Fruit fly (Drosophila melanogaster) whole organism, embryonic: ENCODE results near the gene Tengl3.

Experiments
- Aef1 ChIP-seq: fragments of 200-800 bp; sonication (Bioruptor generic); IDR thresholded peaks from 3 replicates; pipeline ENCODE4 v1.3.6; 2022; ENCODE audit warnings: missing biosample characterization, missing genetic modification characterization
- BEAF-32 ChIP-seq: fragments of 200-800 bp; sonication (Bioruptor generic); optimal IDR thresholded peaks from 3 replicates; lab custom pipeline; 2017; ENCODE audit warnings: missing biosample characterization, missing genetic modification characterization, mild to moderate bottlenecking, moderate library complexity, missing genetic modification reagents
- Bteb2 ChIP-seq: fragments of 200-800 bp; sonication (Bioruptor generic); optimal IDR thresholded peaks from 2 replicates; lab custom pipeline; 2016; ENCODE audit warnings: missing biosample characterization, missing genetic modification characterization
- C15 ChIP-seq: fragments of 200-800 bp; sonication (Bioruptor generic); IDR thresholded peaks from 3 replicates; pipeline ENCODE4 v1.3.6; 2022; ENCODE audit warnings: missing biosample characterization, missing genetic modification characterization
- CG10267 ChIP-seq: fragments of 200-800 bp; sonication (Bioruptor generic); optimal IDR thresholded peaks from 2 replicates; lab custom pipeline; 2018; ENCODE audit warnings: missing biosample characterization, mild to moderate bottlenecking, missing genetic modification characterization, moderate library complexity
- CG11093 ChIP-seq: fragments of 200-800 bp; sonication (Bioruptor generic); IDR thresholded peaks from 3 replicates; pipeline ENCODE4 v1.3.6; 2022; ENCODE audit warnings: missing biosample characterization, missing genetic modification characterization
- CG14014 ChIP-seq: fragments of 200-800 bp; sonication (Bioruptor generic); IDR thresholded peaks from 2 replicates; pipeline ENCODE4 v1.3.6; 2022; ENCODE audit warnings: missing biosample characterization, missing genetic modification characterization
- CG15601 ChIP-seq: fragments of 200-800 bp; sonication (Bioruptor generic); optimal IDR thresholded peaks from 3 replicates; lab custom pipeline; 2019; ENCODE audit warnings: missing biosample characterization, mild to moderate bottlenecking, missing genetic modification characterization, moderate library complexity
- CG1602 ChIP-seq: fragments of 200-800 bp; sonication (Bioruptor generic); optimal IDR thresholded peaks from 3 replicates; lab custom pipeline; 2016; ENCODE audit warnings: missing biosample characterization, missing genetic modification characterization
- CG17186 ChIP-seq: fragments of 200-800 bp; sonication (Bioruptor generic); optimal IDR thresholded peaks from 3 replicates; lab custom pipeline; 2017; ENCODE audit warnings: missing biosample characterization, missing genetic modification reagents, missing genetic modification characterization
- CG2120 ChIP-seq: fragments of 200-800 bp; sonication (Bioruptor generic); optimal IDR thresholded peaks from 3 replicates; lab custom pipeline; 2016; ENCODE audit warnings: missing biosample characterization, missing genetic modification characterization
- CG2712 ChIP-seq: fragments of 200-800 bp; optimal IDR thresholded peaks from 3 replicates; lab custom pipeline; 2019; ENCODE audit warnings: missing biosample characterization, mild to moderate bottlenecking, missing genetic modification characterization, moderate library complexity
- CG2875 ChIP-seq: fragments of 200-800 bp; sonication (Bioruptor generic); optimal IDR thresholded peaks from 2 replicates; lab custom pipeline; 2017; ENCODE audit warnings: missing biosample characterization, mild to moderate bottlenecking, missing genetic modification characterization, missing genetic modification reagents
- CG30431 ChIP-seq: fragments of 200-800 bp; sonication (Bioruptor generic); optimal IDR thresholded peaks from 2 replicates; lab custom pipeline; 2017; ENCODE audit warnings: missing biosample characterization, missing genetic modification characterization
- CG7745 ChIP-seq: fragments of 200-800 bp; sonication (Bioruptor generic); optimal IDR thresholded peaks from 2 replicates; lab custom pipeline; 2018; ENCODE audit warnings: missing biosample characterization, mild to moderate bottlenecking, missing genetic modification characterization, moderate library complexity
- CG7928 ChIP-seq: fragments of 200-800 bp; sonication (Bioruptor generic); optimal IDR thresholded peaks from 2 replicates; lab custom pipeline; 2017; ENCODE audit warnings: missing biosample characterization, mild to moderate bottlenecking, missing genetic modification characterization
- CG7987 ChIP-seq: fragments of 200-800 bp; sonication (Bioruptor generic); optimal IDR thresholded peaks from 2 replicates; lab custom pipeline; 2018; ENCODE audit warnings: missing biosample characterization, mild to moderate bottlenecking, missing genetic modification characterization, moderate library complexity
- CG9215 ChIP-seq: fragments of 200-800 bp; sonication (Bioruptor generic); IDR thresholded peaks from 2 replicates; pipeline ENCODE4 v1.3.6; 2022; ENCODE audit warnings: missing biosample characterization, missing genetic modification characterization
- CG9817 ChIP-seq: fragments of 200-800 bp; sonication (Bioruptor generic); optimal IDR thresholded peaks from 2 replicates; lab custom pipeline; 2018; ENCODE audit warnings: missing biosample characterization, mild to moderate bottlenecking, missing genetic modification characterization, moderate library complexity
- D19B ChIP-seq: fragments of 200-800 bp; sonication (Bioruptor generic); optimal IDR thresholded peaks from 2 replicates; lab custom pipeline; 2017; ENCODE audit warnings: missing biosample characterization, mild to moderate bottlenecking, missing genetic modification characterization
- Dp ChIP-seq: fragments of 200-800 bp; sonication (Bioruptor generic); optimal IDR thresholded peaks from 2 replicates; lab custom pipeline; 2018; ENCODE audit warnings: missing biosample characterization, mild to moderate bottlenecking, missing genetic modification characterization, moderate library complexity
- E2f2 ChIP-seq: fragments of 200-800 bp; sonication (Bioruptor generic); IDR thresholded peaks from 2 replicates; pipeline ENCODE4 v1.3.6; 2022; ENCODE audit warnings: missing biosample characterization, missing genetic modification characterization
- Fer1 ChIP-seq: fragments of 200-800 bp; sonication (Bioruptor generic); optimal IDR thresholded peaks from 2 replicates; lab custom pipeline; 2017; ENCODE audit warnings: missing biosample characterization, mild to moderate bottlenecking, missing genetic modification characterization
- Hr3 ChIP-seq: fragments of 200-800 bp; sonication (Bioruptor generic); optimal IDR thresholded peaks from 3 replicates; lab custom pipeline; 2016; ENCODE audit warnings: missing biosample characterization, missing genetic modification characterization
- MBD-R2 ChIP-seq: fragments of 200-800 bp; sonication (Bioruptor generic); IDR thresholded peaks from 2 replicates; pipeline ENCODE4 v1.3.6; 2022; ENCODE audit warnings: missing biosample characterization, missing genetic modification characterization
- MESR4 ChIP-seq: fragments of 200-800 bp; sonication (Bioruptor generic); optimal IDR thresholded peaks from 2 replicates; lab custom pipeline; 2018; ENCODE audit warnings: missing biosample characterization, mild to moderate bottlenecking, missing genetic modification characterization, moderate library complexity
- Med ChIP-seq: fragments of 200-800 bp; sonication (Bioruptor generic); peaks from one replicate; lab custom pipeline; 2016; ENCODE audit warnings: missing biosample characterization, missing genetic modification characterization, mild to moderate bottlenecking, inconsistent platforms, moderate library complexity
- Meics ChIP-seq: fragments of 200-800 bp; sonication (Bioruptor generic); optimal IDR thresholded peaks from 2 replicates; lab custom pipeline; 2017; ENCODE audit warnings: missing biosample characterization, mild to moderate bottlenecking, missing genetic modification characterization
- Mes4 ChIP-seq: fragments of 200-800 bp; sonication (Bioruptor generic); optimal IDR thresholded peaks from 2 replicates; lab custom pipeline; 2016; ENCODE audit warnings: missing biosample characterization, missing genetic modification characterization
- amos ChIP-seq: fragments of 200-800 bp; sonication (Bioruptor generic); IDR thresholded peaks from 2 replicates; pipeline ENCODE4 v1.3.6; 2022; ENCODE audit warnings: missing biosample characterization, missing genetic modification characterization; ENCODE audit not compliant: partially characterized antibody
- aop ChIP-seq: fragments of 200-800 bp; sonication (Bioruptor generic); IDR thresholded peaks from 2 replicates; pipeline ENCODE4 v1.3.6; 2022; ENCODE audit warnings: missing biosample characterization, missing genetic modification characterization
- caup ChIP-seq: fragments of 200-800 bp; sonication (Bioruptor generic); optimal IDR thresholded peaks from 3 replicates; lab custom pipeline; 2017; ENCODE audit warnings: missing biosample characterization, mild to moderate bottlenecking, missing genetic modification characterization, moderate library complexity; ENCODE audit not compliant: severe bottlenecking
- chm ChIP-seq: fragments of 200-800 bp; sonication (Bioruptor generic); IDR thresholded peaks from 2 replicates; pipeline ENCODE4 v1.3.6; 2022; ENCODE audit warnings: missing biosample characterization, missing genetic modification characterization
- crol ChIP-seq: fragments of 200-800 bp; sonication (Bioruptor generic); IDR thresholded peaks from 2 replicates; pipeline ENCODE4 v1.3.6; 2022; ENCODE audit warnings: missing biosample characterization, missing genetic modification characterization
- en ChIP-seq: fragments of 200-800 bp; sonication (Bioruptor generic); optimal IDR thresholded peaks from 2 replicates; lab custom pipeline; 2016; ENCODE audit warnings: missing biosample characterization, missing genetic modification characterization
- esg ChIP-seq: fragments of 200-800 bp; sonication (Bioruptor generic); conservative IDR thresholded peaks from 2 replicates; pipeline ENCODE4 v1.3.6; 2022; ENCODE audit warnings: missing biosample characterization, missing genetic modification characterization
- fd96Cb ChIP-seq: fragments of 200-800 bp; sonication (Bioruptor generic); optimal IDR thresholded peaks from 2 replicates; lab custom pipeline; 2018; ENCODE audit warnings: missing biosample characterization, mild to moderate bottlenecking, missing genetic modification characterization, moderate library complexity
- fru ChIP-seq: fragments of >200 bp; optimal IDR thresholded peaks from 2 replicates; lab custom pipeline; 2017
- inv ChIP-seq: fragments of 200-800 bp; sonication (Bioruptor generic); IDR thresholded peaks from 2 replicates; pipeline ENCODE4 v1.3.6; 2022; ENCODE audit warnings: missing biosample characterization, missing genetic modification characterization; ENCODE audit not compliant: partially characterized antibody
- jumu ChIP-seq: fragments of 200-800 bp; sonication (Bioruptor generic); optimal IDR thresholded peaks from 3 replicates; lab custom pipeline; 2016; ENCODE audit warnings: missing biosample characterization, missing genetic modification characterization
- otp ChIP-seq: fragments of 200-800 bp; sonication (Bioruptor generic); IDR thresholded peaks from 3 replicates; pipeline ENCODE4, ENCODE4 v1.3.6; 2022; ENCODE audit warnings: missing biosample characterization, missing genetic modification characterization
- pho ChIP-seq: fragments of 200-800 bp; sonication (Bioruptor generic); optimal IDR thresholded peaks from 2 replicates; lab custom pipeline; 2016; ENCODE audit warnings: missing biosample characterization, missing genetic modification characterization
- schlank ChIP-seq: fragments of 200-800 bp; sonication (Bioruptor generic); optimal IDR thresholded peaks from 2 replicates; lab custom pipeline; 2018; ENCODE audit warnings: missing biosample characterization, mild to moderate bottlenecking, missing genetic modification characterization
- sqz ChIP-seq: fragments of 200-800 bp; sonication (Bioruptor generic); optimal IDR thresholded peaks from 3 replicates; lab custom pipeline; 2018; ENCODE audit warnings: missing biosample characterization, mild to moderate bottlenecking, missing genetic modification characterization
- tgo ChIP-seq: fragments of 200-800 bp; sonication (Bioruptor generic); IDR thresholded peaks from 3 replicates; pipeline ENCODE4 v1.3.6; 2022; ENCODE audit warnings: missing biosample characterization, missing genetic modification characterization
- toy ChIP-seq: fragments of 200-800 bp; sonication (Bioruptor generic); IDR thresholded peaks from 2 replicates; pipeline ENCODE4 v1.3.6; 2022; ENCODE audit warnings: missing biosample characterization, missing genetic modification characterization
- trh ChIP-seq: fragments of 200-800 bp; sonication (Bioruptor generic); optimal IDR thresholded peaks from 2 replicates; lab custom pipeline; 2016; ENCODE audit warnings: missing biosample characterization, missing genetic modification characterization
- vvl ChIP-seq: fragments of 200-800 bp; sonication (Bioruptor generic); IDR thresholded peaks from 2 replicates; pipeline ENCODE4 v1.3.6; 2022; ENCODE audit warnings: missing biosample characterization, missing genetic modification characterization
- zen2 ChIP-seq: fragments of 200-800 bp; sonication (Bioruptor generic); IDR thresholded peaks from 3 replicates; pipeline ENCODE4 v1.3.6; 2022; ENCODE audit warnings: missing biosample characterization, missing genetic modification characterization; ENCODE audit not compliant: partially characterized antibody

The Tengl3 gene

DNA sequence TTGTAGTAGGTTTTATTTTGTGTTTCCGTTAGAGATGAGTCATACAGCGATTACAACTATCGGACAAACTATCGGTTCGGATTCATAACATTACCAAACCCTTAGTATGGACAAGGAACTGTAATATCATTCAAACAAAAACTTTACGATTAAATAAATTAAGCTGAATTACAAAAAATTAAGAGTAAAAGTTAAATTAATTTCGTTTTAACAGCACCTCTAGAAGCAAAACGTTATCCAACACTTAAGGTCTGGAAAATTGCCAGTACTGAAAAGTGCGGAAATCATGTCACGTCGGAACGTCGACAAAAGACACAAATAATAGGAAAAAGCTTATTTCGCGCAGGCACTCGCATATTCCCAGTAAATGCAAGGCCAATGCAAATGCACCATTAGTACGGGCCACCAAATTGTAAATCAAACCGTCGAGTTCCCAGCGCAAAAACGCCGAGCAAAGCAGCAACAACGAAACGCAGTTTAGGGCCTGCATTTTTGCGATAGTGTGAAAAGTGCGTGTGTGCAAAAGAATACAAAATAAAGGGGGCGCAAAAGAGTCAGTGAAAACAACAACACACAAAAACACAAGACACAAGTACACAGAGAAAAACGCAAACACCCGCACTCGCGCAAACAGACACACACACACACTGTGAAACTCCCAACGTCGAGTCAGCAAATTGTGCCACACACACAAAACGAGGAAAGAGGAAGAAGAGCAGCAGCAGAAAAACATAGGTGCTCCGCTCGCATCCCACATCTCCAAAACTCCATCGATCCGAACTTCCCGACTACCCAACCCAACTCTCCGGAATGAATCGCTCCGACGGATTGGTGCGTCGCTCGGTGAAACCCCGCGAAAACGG is 11.6 kb downstream of the Tengl3 start, which contains the start of the genes CG15387 and sau (continued):
- TF ChIP-seq fd96Cb: peak; percentile 76
- peak; percentile 84 for TF ChIP-seq jumu
- peak; percentile 87 for TF ChIP-seq Fer1
- peak; percentile 89 for TF ChIP-seq CG2712 (tag; lab: Kevin White, UChicago)
- TF ChIP-seq CG17186 (GFP tag; lab: Kevin White, UChicago): peak; percentile 79
- TF ChIP-seq inv (GFP tag; lab: Robert Waterston, UW): peak; percentile 90
- peak; percentile 71 for TF ChIP-seq esg
- TF ChIP-seq C15 (GFP tag; lab: Robert Waterston, UW): peak; percentile 72; the same call in 1 of the 3 replicates
- peak; percentile 79 for TF ChIP-seq Aef1 (GFP tag; lab: Robert Waterston, UW)
- peak; percentile 63 for TF ChIP-seq CG7987 (GFP tag; lab: Kevin White, UChicago)
- peak; percentile 99 for TF ChIP-seq CG10267 (tag; lab: Kevin White, UChicago)
- peak; percentile 95 for TF ChIP-seq BEAF-32
- no peak for TF ChIP-seq CG7745 (tag; lab: Kevin White, UChicago)
- TF ChIP-seq trh: peak; percentile 41
- TF ChIP-seq aop (GFP tag; lab: Robert Waterston, UW): peak; percentile 61; the same call in 1 of the 2 replicates
- TF ChIP-seq CG2875 (GFP tag; lab: Kevin White, UChicago): peak; percentile 58
- TF ChIP-seq otp: peak; percentile 78
- peak; percentile 99 for TF ChIP-seq Med (GFP tag; lab: Kevin White, UChicago)
- peak; percentile 42 for TF ChIP-seq MESR4
- TF ChIP-seq zen2: peak; percentile 84; the same call in 2 of the 3 replicates
- TF ChIP-seq CG9817: peak; percentile 89
- peak; percentile 65; the same call in 1 of the 2 replicates for TF ChIP-seq toy
- TF ChIP-seq caup: peak; percentile 88
- TF ChIP-seq Meics (GFP tag; lab: Kevin White, UChicago): peak; percentile 86
- peak; percentile 54 for TF ChIP-seq CG7928 (GFP tag; lab: Kevin White, UChicago)
- TF ChIP-seq Mes4 (GFP tag; lab: Kevin White, UChicago): peak; percentile 85
- peak; percentile 82 for TF ChIP-seq chm
- TF ChIP-seq en (GFP tag; lab: Kevin White, UChicago): peak; percentile 77
- peak; percentile 72 for TF ChIP-seq CG15601 (tag; lab: Kevin White, UChicago)
- peak; percentile 50 for TF ChIP-seq CG30431 (GFP tag; lab: Kevin White, UChicago)
- TF ChIP-seq CG11093 (GFP tag; lab: Robert Waterston, UW): peak; percentile 72
- peak; percentile 91 for TF ChIP-seq CG1602 (GFP tag; lab: Kevin White, UChicago)
- peak; percentile 65 for TF ChIP-seq E2f2 (GFP tag; lab: Robert Waterston, UW)
- no peak for TF ChIP-seq fru (lab: Kevin White, UChicago)
- TF ChIP-seq Bteb2 (GFP tag; lab: Kevin White, UChicago): peak; percentile 91
- TF ChIP-seq vvl: peak; percentile 88
- peak; percentile 90 for TF ChIP-seq MBD-R2
- peak; percentile 86 for TF ChIP-seq tgo (GFP tag; lab: Robert Waterston, UW)
- peak; percentile 96 for TF ChIP-seq CG2120 (GFP tag; lab: Kevin White, UChicago)
- peak; percentile 88 for TF ChIP-seq pho (GFP tag; lab: Kevin White, UChicago)
- peak; percentile 77 for TF ChIP-seq CG9215 (GFP tag; lab: Robert Waterston, UW)
- TF ChIP-seq crol (GFP tag; lab: Robert Waterston, UW): no peak
- peak; percentile 82 for TF ChIP-seq CG14014 (GFP tag; lab: Robert Waterston, UW)
- TF ChIP-seq sqz (GFP tag; lab: Kevin White, UChicago): peak; percentile 65
- peak; percentile 72 for TF ChIP-seq schlank (tag; lab: Kevin White, UChicago)
- TF ChIP-seq D19B (GFP tag; lab: Kevin White, UChicago): peak; percentile 56
- peak; percentile 16 for TF ChIP-seq Dp (GFP tag; lab: Kevin White, UChicago)
- TF ChIP-seq Hr3 (GFP tag; lab: Kevin White, UChicago): peak; percentile 85
- TF ChIP-seq amos: peak; percentile 85
